Worm (Caenorhabditis elegans) whole organism, late embryonic: ENCODE measurements around the gene F37C12.18.

Experiments used
- ceh-9 ChIP-seq: sonication (generic microtip); optimal IDR thresholded peaks from 2 replicates; lab custom pipeline; 2016; ENCODE audit warnings: mild to moderate bottlenecking, missing genetic modification characterization, inconsistent platforms, missing compliant biosample characterization
- npax-4 ChIP-seq: sonication (generic microtip); optimal IDR thresholded peaks from 2 replicates; lab custom pipeline; 2016; ENCODE audit warnings: missing genetic modification characterization, missing compliant biosample characterization
- ref-2 ChIP-seq: sonication (generic microtip); optimal IDR thresholded peaks from 2 replicates; lab custom pipeline; 2016; ENCODE audit warnings: missing genetic modification characterization, missing compliant biosample characterization
- syd-9 ChIP-seq: sonication (generic microtip); optimal IDR thresholded peaks from 2 replicates; lab custom pipeline; 2016; ENCODE audit warnings: mild to moderate bottlenecking, missing genetic modification characterization, moderate library complexity, missing compliant biosample characterization

DNA sequence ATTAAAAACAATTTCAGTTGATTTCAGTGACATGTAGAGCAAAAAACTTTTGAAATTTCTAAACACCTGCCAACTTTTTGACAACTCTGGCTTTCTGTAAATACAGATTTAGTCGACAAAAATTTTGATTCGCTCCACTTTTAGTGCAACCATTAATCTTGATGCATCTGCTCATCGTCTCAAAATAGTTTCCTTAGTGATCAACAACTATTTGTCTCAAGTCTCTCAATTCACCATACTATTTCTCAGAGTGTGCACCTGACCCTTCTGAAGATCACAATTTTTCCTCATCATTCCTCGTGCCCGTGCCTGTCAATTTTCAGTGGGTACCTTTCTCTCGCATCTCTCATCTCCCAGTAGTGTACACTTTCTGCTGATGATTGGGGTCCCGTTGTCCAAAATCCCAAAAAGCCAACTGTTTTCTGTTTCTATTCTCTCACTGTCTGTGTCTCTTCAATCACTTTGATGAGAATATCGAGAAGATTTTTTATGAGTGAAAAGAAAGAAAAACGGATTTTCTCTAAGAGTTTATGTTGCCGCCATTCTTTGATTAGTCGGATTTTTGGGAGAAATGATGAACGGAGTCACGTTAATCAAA, 21.8 kb upstream of the F37C12.18 start:
- TF ChIP-seq syd-9 (tag; lab: Kevin White, UChicago) (no peak), npax-4 (no peak), ref-2 (tag; lab: Kevin White, UChicago) (no peak), ceh-9 (tag; lab: Kevin White, UChicago) (no peak)
